Worm (Caenorhabditis elegans): ENCODE results near the gene F14D7.2.
"Not testable (repeated sequence)": the region's sequence is repeated elsewhere in the genome, so short reads cannot be mapped to it uniquely, and the experiment has no call there.

The F14D7.2 gene

ce11 chrV:14279777-14280176, 13.7 kb downstream of the F14D7.2 start, which contains the start of gene srt-33:
Gene srt-33, minus strand, starts transcription at chrV:14279877.
- no peak for TF ChIP-seq unc-62 (GFP tag; optimal IDR thresholded peaks at IDR 0.05)

ce11 chrV:14274268-14274667, 19.2 kb downstream of the F14D7.2 start, which contains the start of gene F40G12.7:
Gene F40G12.7, plus strand, starts transcription at chrV:14274568.
- TF ChIP-seq unc-62 (GFP tag; optimal IDR thresholded peaks at IDR 0.05) = not testable (repeated sequence)

- TF ChIP-seq unc-62 (GFP tag; optimal IDR thresholded peaks at IDR 0.05) = no peak
Observed at ce11 chrV:14273019-14273418, 20.5 kb downstream of the F14D7.2 start, which contains the start of gene F40G12.6. Gene F40G12.6, minus strand, starts transcription at chrV:14273119.

- TF ChIP-seq unc-62 (GFP tag; optimal IDR thresholded peaks at IDR 0.05) = no peak
Observed at ce11 chrV:14270729-14271128, 22.8 kb downstream of the F14D7.2 start, which contains the start of gene F40G12.5. Gene F40G12.5, minus strand, starts transcription at chrV:14270829.

- no peak for TF ChIP-seq unc-62 (GFP tag; optimal IDR thresholded peaks at IDR 0.05)
Observed at ce11 chrV:14268616-14269015, 24.9 kb downstream of the F14D7.2 start, which contains the start of gene F40G12.4. Gene F40G12.4, minus strand, starts transcription at chrV:14268716.

ce11 chrV:14267326-14267942, 26.1 kb downstream of the F14D7.2 start:
- no peak for TF ChIP-seq unc-62 (GFP tag; optimal IDR thresholded peaks at IDR 0.05)

- no peak for TF ChIP-seq unc-62 (GFP tag; optimal IDR thresholded peaks at IDR 0.05)
Observed at ce11 chrV:14260831-14261230, 32.7 kb downstream of the F14D7.2 start, which contains the start of gene F40G12.2. Gene F40G12.2, minus strand, starts transcription at chrV:14260931.

ce11 chrV:14256813-14257212, 36.7 kb downstream of the F14D7.2 start, which contains the start of gene sre-8:
Gene sre-8, plus strand, starts transcription at chrV:14257113.
- TF ChIP-seq unc-62 (GFP tag; optimal IDR thresholded peaks at IDR 0.05) = no peak

ce11 chrV:14254221-14254620, 39.3 kb downstream of the F14D7.2 start, which contains the start of gene K02E11.7:
Gene K02E11.7, minus strand, starts transcription at chrV:14254321.
- TF ChIP-seq unc-62 (GFP tag; optimal IDR thresholded peaks at IDR 0.05) = no peak

- TF ChIP-seq unc-62 (GFP tag; optimal IDR thresholded peaks at IDR 0.05) = no peak
Observed at ce11 chrV:14252025-14252424, 41.5 kb downstream of the F14D7.2 start, which contains the start of gene K02E11.5. Gene K02E11.5, plus strand, starts transcription at chrV:14252325.

- no peak for TF ChIP-seq unc-62 (GFP tag; optimal IDR thresholded peaks at IDR 0.05)
Observed at ce11 chrV:14248654-14249053, 44.9 kb downstream of the F14D7.2 start, which contains the start of gene K02E11.6. Gene K02E11.6, plus strand, starts transcription at chrV:14248802.

- TF ChIP-seq unc-62 (GFP tag; optimal IDR thresholded peaks at IDR 0.05) = no peak
Observed at ce11 chrV:14248025-14248424, 45.5 kb downstream of the F14D7.2 start, which contains the start of gene K02E11.4. Gene K02E11.4, minus strand, starts transcription at chrV:14248125.

ce11 chrV:14246761-14247160, 46.8 kb downstream of the F14D7.2 start, which contains the start of gene K02E11.3:
Gene K02E11.3, minus strand, starts transcription at chrV:14246861.
- no peak for TF ChIP-seq unc-62 (GFP tag; optimal IDR thresholded peaks at IDR 0.05)

- no peak for TF ChIP-seq unc-62 (GFP tag; optimal IDR thresholded peaks at IDR 0.05)
Observed at ce11 chrV:14243904-14244303, 49.6 kb downstream of the F14D7.2 start, which contains the start of gene sre-7. Gene sre-7, plus strand, starts transcription at chrV:14244204.

Data from whole organism, dauer.